Worm (Caenorhabditis elegans): ENCODE results near the gene dnc-2.

Gene dnc-2

DNA sequence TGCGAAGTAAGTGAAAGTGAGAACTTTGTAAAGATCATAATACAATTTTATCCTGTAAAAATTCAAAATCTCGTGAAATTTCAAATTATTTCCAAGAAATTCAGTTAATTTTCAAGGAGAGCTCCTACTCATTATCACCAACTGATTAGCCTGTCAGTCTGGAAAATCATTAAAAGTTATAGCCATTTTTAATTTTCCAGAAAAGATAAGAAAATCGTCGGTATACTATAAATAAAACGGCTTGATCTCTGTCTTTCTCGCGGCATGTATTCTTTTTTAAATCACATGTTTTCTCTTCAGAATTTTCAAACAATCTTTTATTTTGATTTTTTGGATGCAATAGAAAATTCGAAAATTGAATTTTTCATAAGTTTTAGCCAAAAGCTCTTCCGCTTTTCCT is 23.4 kb upstream of the dnc-2 start:
- TF ChIP-seq hmbx-1 (tag; optimal IDR thresholded peaks at IDR 0.05): no peak
- TF ChIP-seq ceh-13 (GFP tag; optimal IDR thresholded peaks at IDR 0.05): no peak
- TF ChIP-seq B0310.2 (tag; optimal IDR thresholded peaks at IDR 0.05): no peak
- no peak for TF ChIP-seq ets-7 (tag; optimal IDR thresholded peaks at IDR 0.05)

DNA sequence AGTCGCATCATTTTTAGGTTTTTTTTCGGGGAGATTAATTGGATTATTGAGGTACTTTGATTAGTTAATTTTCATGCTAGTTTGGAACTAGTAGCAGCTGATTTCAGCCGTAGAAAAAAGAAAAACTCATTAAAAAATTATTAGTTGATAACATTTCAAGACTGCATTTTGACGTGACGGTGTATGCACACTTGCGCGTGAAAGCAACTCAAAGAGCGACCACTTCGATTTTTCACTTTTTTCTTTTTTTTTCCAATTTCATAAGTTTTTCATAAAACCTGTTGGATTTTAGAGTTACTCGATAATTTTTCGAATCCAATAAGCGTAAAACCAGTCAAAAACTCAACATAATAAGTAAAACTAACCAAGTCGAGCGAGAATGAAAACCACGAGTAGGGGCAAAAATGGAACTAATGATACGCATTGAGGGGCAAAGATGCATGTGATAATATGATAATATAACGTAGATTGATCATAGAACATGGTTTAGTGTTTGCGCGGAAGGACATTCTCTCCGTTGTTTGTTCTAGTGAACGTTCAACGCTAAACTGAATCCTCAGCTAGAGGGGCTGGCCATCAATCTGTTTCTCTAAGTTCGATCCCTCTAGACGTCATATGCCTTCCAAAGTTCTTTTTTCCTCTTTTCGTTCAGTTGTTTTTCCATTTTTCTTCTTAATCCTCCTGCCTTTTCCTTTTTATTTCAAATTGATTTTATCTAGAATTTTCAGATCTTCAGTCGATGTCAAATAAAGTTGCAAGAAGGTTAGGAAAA is 22.8 kb upstream of the dnc-2 start, which contains the start of the genes F25B5.6 and F25B5.3:
TSS of gene F25B5.6 (minus strand) at position 572 of the 772 bp plus-strand sequence.
TSS of gene F25B5.3 (plus strand) at position 722 of the 772 bp plus-strand sequence.
- no peak for TF ChIP-seq hmg-4 (GFP tag; optimal IDR thresholded peaks at IDR 0.05)
- no peak for TF ChIP-seq scrt-1 (GFP tag; IDR thresholded peaks at IDR 0.05)
- no peak for TF ChIP-seq pes-1 (GFP tag; IDR thresholded peaks at IDR 0.05)
- TF ChIP-seq tra-4 (tag; optimal IDR thresholded peaks at IDR 0.05): no peak
- TF ChIP-seq F13C5.2 (tag; optimal IDR thresholded peaks at IDR 0.05): no peak
- TF ChIP-seq aly-1 (tag; optimal IDR thresholded peaks at IDR 0.05): no peak
- TF ChIP-seq sea-1 (GFP tag; conservative IDR thresholded peaks at IDR 0.05): no peak
- TF ChIP-seq hmbx-1 (tag; optimal IDR thresholded peaks at IDR 0.05): no peak
- TF ChIP-seq ceh-36 (tag; optimal IDR thresholded peaks at IDR 0.05): no peak
- TF ChIP-seq ama-1 (optimal IDR thresholded peaks at IDR 0.05): no peak
- no peak for TF ChIP-seq tbx-37 (GFP tag; conservative IDR thresholded peaks at IDR 0.05)
- TF ChIP-seq tbx-11 (GFP tag; IDR thresholded peaks at IDR 0.05): no peak
- no peak for TF ChIP-seq ceh-13 (GFP tag; optimal IDR thresholded peaks at IDR 0.05)
- TF ChIP-seq ets-7 (tag; optimal IDR thresholded peaks at IDR 0.05): no peak
- no peak for TF ChIP-seq B0310.2 (tag; optimal IDR thresholded peaks at IDR 0.05)
- no peak for TF ChIP-seq flt-1 (GFP tag; IDR thresholded peaks at IDR 0.05)
- no peak for TF ChIP-seq hnd-1 (tag; optimal IDR thresholded peaks at IDR 0.05)

ce11 chrIII:5945865-5946264 is 20.3 kb upstream of the dnc-2 start, which contains the start of gene F25B5.5:
Gene F25B5.5 (minus strand): TSS chrIII:5946124.
- TF ChIP-seq B0310.2 (tag; optimal IDR thresholded peaks at IDR 0.05) (no peak), scrt-1 (GFP tag; IDR thresholded peaks at IDR 0.05) (no peak), hnd-1 (tag; optimal IDR thresholded peaks at IDR 0.05) (no peak), ceh-36 (tag; optimal IDR thresholded peaks at IDR 0.05) (no peak), ceh-13 (GFP tag; optimal IDR thresholded peaks at IDR 0.05) (no peak), hmg-4 (GFP tag; optimal IDR thresholded peaks at IDR 0.05) (no peak)

DNA sequence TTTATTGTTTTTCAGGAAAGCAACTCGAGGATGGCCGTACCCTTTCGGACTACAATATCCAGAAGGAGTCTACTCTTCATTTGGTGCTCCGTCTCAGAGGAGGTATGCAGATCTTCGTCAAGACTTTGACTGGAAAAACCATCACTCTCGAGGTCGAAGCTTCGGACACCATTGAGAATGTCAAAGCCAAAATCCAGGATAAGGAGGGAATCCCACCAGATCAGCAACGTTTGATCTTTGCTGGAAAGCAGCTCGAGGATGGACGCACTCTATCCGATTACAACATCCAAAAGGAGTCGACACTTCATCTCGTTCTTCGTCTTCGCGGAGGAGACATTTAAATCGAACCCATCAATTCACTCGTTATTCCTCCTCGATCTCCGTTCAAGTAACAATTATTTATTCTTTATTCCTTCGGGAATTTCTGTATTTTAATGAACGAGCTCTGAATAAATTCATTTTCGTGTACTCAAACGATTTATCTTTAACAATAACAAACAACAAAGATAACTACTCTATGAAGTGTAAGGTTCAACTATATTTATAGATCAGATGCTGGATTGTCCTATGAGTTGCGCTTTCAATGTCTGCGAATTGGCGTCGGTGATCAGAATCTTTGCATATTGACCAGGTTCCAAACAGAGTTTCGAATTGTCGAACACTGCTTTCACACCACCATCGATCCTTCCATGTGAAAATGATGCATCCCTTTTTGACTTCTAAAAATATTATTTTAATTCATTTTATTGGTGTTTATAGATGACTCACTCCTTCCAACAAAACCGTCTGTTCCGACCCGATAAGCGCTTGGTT is 18.0 kb upstream of the dnc-2 start:
- TF ChIP-seq flt-1 (GFP tag; IDR thresholded peaks at IDR 0.05) (peak; percentile 20; the same call in 1 of the 2 replicates), sea-1 (GFP tag; conservative IDR thresholded peaks at IDR 0.05) (peak; percentile 18; the same call in 1 of the 2 replicates), hmg-4 (GFP tag; optimal IDR thresholded peaks at IDR 0.05) (peak; percentile 12), tbx-37 (GFP tag; conservative IDR thresholded peaks at IDR 0.05) (no peak)

DNA sequence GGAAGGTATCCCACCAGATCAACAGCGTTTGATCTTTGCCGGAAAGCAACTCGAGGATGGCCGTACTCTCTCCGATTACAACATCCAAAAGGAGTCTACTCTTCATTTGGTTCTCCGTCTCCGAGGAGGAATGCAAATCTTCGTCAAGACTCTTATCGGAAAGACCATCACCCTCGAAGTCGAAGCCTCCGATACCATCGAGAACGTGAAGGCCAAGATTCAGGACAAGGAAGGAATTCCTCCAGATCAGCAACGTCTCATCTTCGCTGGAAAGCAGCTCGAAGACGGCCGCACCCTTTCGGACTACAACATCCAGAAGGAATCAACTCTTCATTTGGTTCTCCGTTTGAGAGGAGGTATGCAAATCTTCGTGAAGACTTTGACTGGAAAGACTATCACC is 16.5 kb upstream of the dnc-2 start:
- TF ChIP-seq hmbx-1 (tag; optimal IDR thresholded peaks at IDR 0.05) (no peak), hmg-4 (GFP tag; optimal IDR thresholded peaks at IDR 0.05) (no peak), tbx-11 (GFP tag; IDR thresholded peaks at IDR 0.05) (no peak), flt-1 (GFP tag; IDR thresholded peaks at IDR 0.05) (no peak), ceh-13 (GFP tag; optimal IDR thresholded peaks at IDR 0.05) (no peak), pes-1 (GFP tag; IDR thresholded peaks at IDR 0.05) (no peak), aly-1 (tag; optimal IDR thresholded peaks at IDR 0.05) (no peak), tra-4 (tag; optimal IDR thresholded peaks at IDR 0.05) (no peak), ets-7 (tag; optimal IDR thresholded peaks at IDR 0.05) (no peak), F13C5.2 (tag; optimal IDR thresholded peaks at IDR 0.05) (no peak), ceh-36 (tag; optimal IDR thresholded peaks at IDR 0.05) (no peak), hnd-1 (tag; optimal IDR thresholded peaks at IDR 0.05) (no peak), B0310.2 (tag; optimal IDR thresholded peaks at IDR 0.05) (no peak), scrt-1 (GFP tag; IDR thresholded peaks at IDR 0.05) (no peak), tbx-37 (GFP tag; conservative IDR thresholded peaks at IDR 0.05) (no peak), ama-1 (optimal IDR thresholded peaks at IDR 0.05) (no peak), sea-1 (GFP tag; conservative IDR thresholded peaks at IDR 0.05) (no peak)

DNA sequence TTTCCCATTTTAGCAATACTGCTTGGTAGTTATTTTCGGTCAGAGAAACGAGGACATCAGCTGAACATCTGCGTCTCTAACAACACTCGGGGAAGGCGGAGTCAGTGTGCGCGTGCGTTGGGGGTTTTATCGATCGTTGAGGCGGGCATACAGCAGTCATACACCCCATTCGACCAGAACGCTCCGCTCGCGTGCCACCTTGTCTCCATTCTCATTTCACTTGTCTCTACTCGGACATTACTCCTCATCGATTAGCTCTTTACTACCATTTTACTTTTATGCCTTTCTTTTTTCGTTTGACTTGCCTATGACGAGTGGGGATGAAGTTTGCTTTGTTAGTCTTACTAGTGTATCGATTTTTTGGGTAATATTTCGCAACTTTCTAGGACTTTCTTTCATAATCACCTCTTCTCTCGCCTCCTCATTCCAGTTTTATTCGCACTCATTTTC is 15.0 kb upstream of the dnc-2 start:
- TF ChIP-seq hmg-4 (GFP tag; optimal IDR thresholded peaks at IDR 0.05) (no peak), F13C5.2 (tag; optimal IDR thresholded peaks at IDR 0.05) (no peak), tra-4 (tag; optimal IDR thresholded peaks at IDR 0.05) (no peak), hmbx-1 (tag; optimal IDR thresholded peaks at IDR 0.05) (no peak), ets-7 (tag; optimal IDR thresholded peaks at IDR 0.05) (no peak), tbx-11 (GFP tag; IDR thresholded peaks at IDR 0.05) (peak; percentile 5; the same call in 1 of the 2 replicates), sea-1 (GFP tag; conservative IDR thresholded peaks at IDR 0.05) (no peak), aly-1 (tag; optimal IDR thresholded peaks at IDR 0.05) (no peak), scrt-1 (GFP tag; IDR thresholded peaks at IDR 0.05) (0 out of 2 replicates have a peak, but pooled peaks have one; percentile 8), flt-1 (GFP tag; IDR thresholded peaks at IDR 0.05) (0 out of 2 replicates have a peak, but pooled peaks have one; percentile 30)
